Worm (Caenorhabditis elegans): Measurements from ENCODE around the gene C15B12.4.

ce11 chrX:6433688-6434087, 39.9 kb downstream of the C15B12.4 start, which contains the start of gene K10C2.2:
- TF ChIP-seq med-1 (GFP tag; optimal IDR thresholded peaks at IDR 0.05; ENCODE audit: insufficient read depth) (no peak), ref-1 (GFP tag; conservative IDR thresholded peaks at IDR 0.05) (no peak)
